Fruit fly (Drosophila melanogaster) whole organism, pupa: ENCODE measurements around the gene CG5171.

Source experiments
- CG10348 ChIP-seq: fragments of 200-800 bp; sonication (Bioruptor generic); IDR thresholded peaks from 2 replicates; pipeline ENCODE4 v1.3.6; 2022; ENCODE audit warnings: missing biosample characterization, missing genetic modification characterization
- CG12605 ChIP-seq: fragments of 200-800 bp; sonication (Bioruptor generic); IDR thresholded peaks from 2 replicates; pipeline ENCODE4 v1.3.6; 2022; ENCODE audit warnings: missing biosample characterization, missing genetic modification characterization
- CG13204 ChIP-seq: fragments of 200-800 bp; sonication (Bioruptor generic); optimal IDR thresholded peaks from 2 replicates; lab custom pipeline; 2018; ENCODE audit warnings: missing biosample characterization, mild to moderate bottlenecking, missing genetic modification characterization, moderate library complexity
- CG14655 ChIP-seq: fragments of 200-800 bp; sonication (Bioruptor generic); optimal IDR thresholded peaks from 3 replicates; lab custom pipeline; 2017; ENCODE audit warnings: mild to moderate bottlenecking, missing biosample characterization, missing genetic modification reagents, missing genetic modification characterization
- CG15710 ChIP-seq: fragments of 200-800 bp; sonication (Bioruptor generic); optimal IDR thresholded peaks from 2 replicates; lab custom pipeline; 2018; ENCODE audit warnings: missing biosample characterization, mild to moderate bottlenecking, missing genetic modification characterization, moderate library complexity
- CG17806 ChIP-seq: fragments of 200-800 bp; sonication (Bioruptor generic); optimal IDR thresholded peaks from 2 replicates; lab custom pipeline; 2018; ENCODE audit warnings: missing biosample characterization, mild to moderate bottlenecking, missing genetic modification characterization, moderate library complexity
- CG34367 ChIP-seq: fragments of 200-800 bp; sonication (Bioruptor generic); optimal IDR thresholded peaks from 2 replicates; lab custom pipeline; 2018; ENCODE audit warnings: missing biosample characterization, mild to moderate bottlenecking, missing genetic modification characterization
- CG4496 ChIP-seq: fragments of 200-800 bp; sonication (Bioruptor generic); IDR thresholded peaks from 3 replicates; pipeline ENCODE4 v1.3.6; 2022; ENCODE audit warnings: missing biosample characterization, missing genetic modification characterization
- CG8159 ChIP-seq: fragments of 200-800 bp; sonication (Bioruptor generic); optimal IDR thresholded peaks from 3 replicates; lab custom pipeline; 2018; ENCODE audit warnings: missing biosample characterization, mild to moderate bottlenecking, missing genetic modification characterization, moderate library complexity
- CG9948 ChIP-seq: fragments of 200-800 bp; sonication (Bioruptor generic); optimal IDR thresholded peaks from 2 replicates; lab custom pipeline; 2018; ENCODE audit warnings: missing biosample characterization, mild to moderate bottlenecking, missing genetic modification characterization, moderate library complexity
- EcR ChIP-seq: fragments of 200-800 bp; sonication (Bioruptor generic); optimal IDR thresholded peaks from 3 replicates; lab custom pipeline; 2019; ENCODE audit warnings: missing biosample characterization, missing genetic modification characterization, mild to moderate bottlenecking, moderate library complexity, missing genetic modification reagents
- Ets98B ChIP-seq: fragments of 200-800 bp; sonication (Bioruptor generic); IDR thresholded peaks from 2 replicates; pipeline ENCODE4 v1.3.6; 2022; ENCODE audit warnings: missing biosample characterization, missing genetic modification characterization
- Pif1B ChIP-seq: fragments of 200-800 bp; sonication (Bioruptor generic); optimal IDR thresholded peaks from 3 replicates; lab custom pipeline; 2016; ENCODE audit warnings: missing biosample characterization, missing genetic modification characterization
- gl ChIP-seq: fragments of 200-800 bp; sonication (Bioruptor generic); optimal IDR thresholded peaks from 2 replicates; lab custom pipeline; 2018; ENCODE audit warnings: missing biosample characterization, mild to moderate bottlenecking, missing genetic modification characterization

DNA sequence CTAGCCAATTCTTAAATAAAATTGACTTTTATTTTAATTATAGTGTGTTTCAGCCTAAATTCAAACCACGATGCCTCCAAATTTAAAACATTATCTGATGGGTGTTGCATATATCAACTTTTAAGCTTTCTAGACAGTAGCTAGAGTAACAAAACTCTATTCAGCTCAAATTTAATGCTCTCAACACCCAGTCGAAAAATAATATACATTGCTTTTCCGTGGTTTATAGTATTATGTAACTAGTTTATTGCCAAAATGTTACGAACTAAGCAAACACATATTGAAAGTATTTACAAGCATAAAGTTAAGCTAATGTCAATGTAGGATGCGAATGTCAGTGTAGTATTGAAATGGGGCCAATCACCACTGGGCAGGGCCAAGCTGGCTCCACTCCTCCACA, 29.2 kb downstream of the CG5171 start:
- TF ChIP-seq CG9948 (tag; lab: Kevin White, UChicago) (no peak), CG13204 (GFP tag; lab: Kevin White, UChicago) (no peak), Pif1B (no peak), CG17806 (no peak), CG15710 (tag; lab: Kevin White, UChicago) (no peak), EcR (GFP tag; lab: Kevin White, UChicago) (no peak), CG12605 (GFP tag; lab: Robert Waterston, UW) (no peak), CG34367 (tag; lab: Kevin White, UChicago) (no peak), CG10348 (GFP tag; lab: Robert Waterston, UW) (no peak), CG8159 (no peak), gl (no peak), Ets98B (GFP tag; lab: Robert Waterston, UW) (no peak), CG14655 (GFP tag; lab: Kevin White, UChicago) (no peak), CG4496 (no peak)
